Fruit fly (Drosophila melanogaster) whole organism, prepupa: ENCODE measurements around the gene CG14982.

Experiments
- OdsH ChIP-seq: fragments of 200-800 bp; sonication (Bioruptor generic); optimal IDR thresholded peaks from 3 replicates; lab custom pipeline; 2016; ENCODE audit warnings: missing biosample characterization, missing genetic modification characterization
- achi ChIP-seq: fragments of 200-800 bp; sonication (Bioruptor generic); optimal IDR thresholded peaks from 3 replicates; lab custom pipeline; 2016; ENCODE audit warnings: missing biosample characterization, missing genetic modification characterization

- TF ChIP-seq OdsH (GFP tag; lab: Kevin White, UChicago) (no peak), achi (GFP tag; lab: Kevin White, UChicago) (no peak)
These were observed 18.4 kb downstream of the CG14982 start for dm6 chr3L:3960877-3961417.
